Fruit fly (Drosophila melanogaster) whole organism, embryonic: Measurements from ENCODE around the gene CG7406.

ENCODE experiments used
- ATbp ChIP-seq: fragments of 200-800 bp; sonication (Bioruptor generic); optimal IDR thresholded peaks from 2 replicates; lab custom pipeline; 2017; ENCODE audit warnings: missing biosample characterization, mild to moderate bottlenecking, missing genetic modification characterization, missing genetic modification reagents
- Aef1 ChIP-seq: fragments of 200-800 bp; sonication (Bioruptor generic); IDR thresholded peaks from 3 replicates; pipeline ENCODE4 v1.3.6; 2022; ENCODE audit warnings: missing biosample characterization, missing genetic modification characterization
- Asciz ChIP-seq: fragments of 200-800 bp; sonication (Bioruptor generic); optimal IDR thresholded peaks from 2 replicates; lab custom pipeline; 2017; ENCODE audit warnings: missing biosample characterization, mild to moderate bottlenecking, missing genetic modification characterization, missing genetic modification reagents
- Atf-2 ChIP-seq: fragments of 200-800 bp; sonication (Bioruptor generic); optimal IDR thresholded peaks from 2 replicates; lab custom pipeline; 2016; ENCODE audit warnings: missing biosample characterization, missing genetic modification characterization
- CG10321 ChIP-seq: fragments of 200-800 bp; sonication (Bioruptor generic); IDR thresholded peaks from 2 replicates; pipeline ENCODE4 v1.3.6; 2022; ENCODE audit warnings: missing biosample characterization, missing genetic modification characterization
- CG11247 ChIP-seq: fragments of 200-800 bp; sonication (Bioruptor generic); IDR thresholded peaks from 2 replicates; pipeline ENCODE4 v1.3.6; 2022; ENCODE audit warnings: missing biosample characterization, missing genetic modification characterization
- CG13424 ChIP-seq: fragments of 200-800 bp; sonication (Bioruptor generic); optimal IDR thresholded peaks from 2 replicates; lab custom pipeline; 2019; ENCODE audit warnings: missing biosample characterization, mild to moderate bottlenecking, missing genetic modification characterization, moderate library complexity
- CG15073 ChIP-seq: fragments of 200-800 bp; sonication (Bioruptor generic); optimal IDR thresholded peaks from 2 replicates; lab custom pipeline; 2016; ENCODE audit warnings: missing biosample characterization, missing genetic modification characterization
- CG1603 ChIP-seq: fragments of 200-800 bp; sonication (Bioruptor generic); optimal IDR thresholded peaks from 2 replicates; lab custom pipeline; 2019; ENCODE audit warnings: missing biosample characterization, mild to moderate bottlenecking, missing genetic modification characterization, moderate library complexity
- CG16863 ChIP-seq: fragments of 200-800 bp; sonication (Bioruptor generic); optimal IDR thresholded peaks from 3 replicates; lab custom pipeline; 2016; ENCODE audit warnings: missing biosample characterization, missing genetic modification characterization
- CG2120 ChIP-seq: fragments of 200-800 bp; sonication (Bioruptor generic); optimal IDR thresholded peaks from 3 replicates; lab custom pipeline; 2016; ENCODE audit warnings: missing biosample characterization, missing genetic modification characterization
- CG34224 ChIP-seq: fragments of 200-800 bp; sonication (Bioruptor generic); IDR thresholded peaks from 3 replicates; pipeline ENCODE4 v1.3.6; 2022; ENCODE audit warnings: missing biosample characterization, missing genetic modification characterization; ENCODE audit not compliant: partially characterized antibody
- CG5245 ChIP-seq: fragments of 200-800 bp; sonication (Bioruptor generic); optimal IDR thresholded peaks from 3 replicates; lab custom pipeline; 2016; ENCODE audit warnings: missing biosample characterization, missing genetic modification characterization
- CG7271 ChIP-seq: fragments of 200-800 bp; sonication (Bioruptor generic); optimal IDR thresholded peaks from 2 replicates; lab custom pipeline; 2018; ENCODE audit warnings: missing biosample characterization, mild to moderate bottlenecking, missing genetic modification characterization, moderate library complexity
- CG7786 ChIP-seq: fragments of 200-800 bp; sonication (Bioruptor generic); optimal IDR thresholded peaks from 2 replicates; lab custom pipeline; 2016; ENCODE audit warnings: missing biosample characterization, missing genetic modification characterization
- CG9876 ChIP-seq: fragments of 200-800 bp; sonication (Bioruptor generic); optimal IDR thresholded peaks from 2 replicates; lab custom pipeline; 2016; ENCODE audit warnings: missing biosample characterization, missing genetic modification characterization
- Camta ChIP-seq: fragments of 200-800 bp; sonication (Bioruptor generic); optimal IDR thresholded peaks from 2 replicates; lab custom pipeline; 2016; ENCODE audit warnings: missing biosample characterization, missing genetic modification characterization
- D19B ChIP-seq: fragments of 200-800 bp; sonication (Bioruptor generic); optimal IDR thresholded peaks from 2 replicates; lab custom pipeline; 2017; ENCODE audit warnings: missing biosample characterization, mild to moderate bottlenecking, missing genetic modification characterization
- Dad ChIP-seq: fragments of 200-800 bp; sonication (Bioruptor generic); optimal IDR thresholded peaks from 3 replicates; lab custom pipeline; 2016; ENCODE audit warnings: missing biosample characterization, missing genetic modification characterization
- Drgx ChIP-seq: fragments of 200-800 bp; sonication (Bioruptor generic); IDR thresholded peaks from 2 replicates; pipeline ENCODE4 v1.3.6; 2022; ENCODE audit warnings: missing biosample characterization, missing genetic modification characterization
- Fer2 ChIP-seq: fragments of 200-800 bp; sonication (Bioruptor generic); optimal IDR thresholded peaks from 2 replicates; lab custom pipeline; 2018; ENCODE audit warnings: missing biosample characterization, mild to moderate bottlenecking, missing genetic modification characterization, moderate library complexity
- Gug ChIP-seq: fragments of 200-800 bp; sonication (Bioruptor generic); IDR thresholded peaks from 4 replicates; pipeline ENCODE4 v1.3.6; 2022; ENCODE audit warnings: missing biosample characterization, missing genetic modification characterization
- Hmx ChIP-seq: fragments of 200-800 bp; sonication (Bioruptor generic); optimal IDR thresholded peaks from 2 replicates; lab custom pipeline; 2016; ENCODE audit warnings: missing biosample characterization, missing genetic modification characterization
- Hr51 ChIP-seq, 2 experiments: fragments of 200-800 bp; sonication (Bioruptor generic); optimal IDR thresholded peaks; 2 replicates in 1 of 2; 3 replicates in 1 of 2; lab custom pipeline; 2016 to 2018; ENCODE audit warnings: missing biosample characterization in 2 of 2, missing genetic modification characterization in 2 of 2, mild to moderate bottlenecking in 1 of 2, moderate library complexity in 1 of 2
- Hsf ChIP-seq: fragments of 200-800 bp; sonication (Bioruptor generic); optimal IDR thresholded peaks from 3 replicates; lab custom pipeline; 2016; ENCODE audit warnings: missing biosample characterization, missing genetic modification characterization
- Kr ChIP-seq: fragments of 200-800 bp; sonication (Bioruptor generic); optimal IDR thresholded peaks from 2 replicates; lab custom pipeline; 2017; ENCODE audit warnings: missing biosample characterization, mild to moderate bottlenecking, missing genetic modification characterization
- Lpt ChIP-seq: fragments of >200 bp; optimal IDR thresholded peaks from 2 replicates; lab custom pipeline; 2018; ENCODE audit warnings: missing biosample characterization, missing genetic modification characterization
- Sry-β ChIP-seq: fragments of 200-800 bp; sonication (Bioruptor generic); optimal IDR thresholded peaks from 2 replicates; lab custom pipeline; 2018; ENCODE audit warnings: missing biosample characterization, mild to moderate bottlenecking, missing genetic modification characterization, moderate library complexity
- Usf ChIP-seq: fragments of 200-800 bp; sonication (Bioruptor generic); optimal IDR thresholded peaks from 2 replicates; lab custom pipeline; 2017; ENCODE audit warnings: missing genotype, missing biosample characterization, missing genetic modification characterization
- Vsx1 ChIP-seq: fragments of 200-800 bp; sonication (Bioruptor generic); optimal IDR thresholded peaks from 2 replicates; lab custom pipeline; 2017; ENCODE audit warnings: missing biosample characterization, mild to moderate bottlenecking, missing genetic modification characterization, missing genetic modification reagents
- ac ChIP-seq: fragments of 200-800 bp; sonication (Bioruptor generic); optimal IDR thresholded peaks from 3 replicates; lab custom pipeline; 2017; ENCODE audit warnings: missing biosample characterization, mild to moderate bottlenecking, missing genetic modification characterization
- ase ChIP-seq: fragments of 200-800 bp; sonication (Bioruptor generic); IDR thresholded peaks from 3 replicates; pipeline ENCODE4 v1.3.6; 2022; ENCODE audit warnings: missing biosample characterization, missing genetic modification characterization
- ash1 ChIP-seq: fragments of 200-800 bp; sonication (Bioruptor generic); optimal IDR thresholded peaks from 2 replicates; lab custom pipeline; 2018; ENCODE audit warnings: missing biosample characterization, mild to moderate bottlenecking, missing genetic modification characterization
- bsh ChIP-seq, 2 experiments: fragments of 200-800 bp; sonication (Bioruptor generic); optimal IDR thresholded peaks; 2 replicates each; lab custom pipeline; 2017 to 2018; ENCODE audit warnings: mild to moderate bottlenecking in 2 of 2, missing biosample characterization in 2 of 2, missing genetic modification characterization in 2 of 2, moderate library complexity in 1 of 2
- cwo ChIP-seq: fragments of 200-800 bp; sonication (Bioruptor generic); optimal IDR thresholded peaks from 3 replicates; lab custom pipeline; 2017; ENCODE audit warnings: missing biosample characterization, missing genetic modification characterization, mild to moderate bottlenecking, moderate library complexity, missing genetic modification reagents
- dimm ChIP-seq: fragments of 200-800 bp; sonication (Bioruptor generic); IDR thresholded peaks from 2 replicates; pipeline ENCODE4 v1.3.6; 2022; ENCODE audit warnings: missing biosample characterization, missing genetic modification characterization
- dm ChIP-seq: fragments of 200-800 bp; sonication (Bioruptor generic); optimal IDR thresholded peaks from 3 replicates; lab custom pipeline; 2016; ENCODE audit warnings: missing biosample characterization, missing genetic modification characterization
- dmrt11E ChIP-seq: fragments of 200-800 bp; sonication (Bioruptor generic); optimal IDR thresholded peaks from 3 replicates; lab custom pipeline; 2018; ENCODE audit warnings: missing biosample characterization, mild to moderate bottlenecking, missing genetic modification characterization, moderate library complexity
- dysf ChIP-seq: fragments of 200-800 bp; sonication (Bioruptor generic); IDR thresholded peaks from 3 replicates; pipeline ENCODE4 v1.3.6; 2022; ENCODE audit warnings: missing biosample characterization, missing genetic modification characterization
- emc ChIP-seq: fragments of 200-800 bp; sonication (Bioruptor generic); optimal IDR thresholded peaks from 2 replicates; lab custom pipeline; 2016; ENCODE audit warnings: missing biosample characterization, missing genetic modification characterization
- esg ChIP-seq: fragments of 200-800 bp; sonication (Bioruptor generic); conservative IDR thresholded peaks from 2 replicates; pipeline ENCODE4 v1.3.6; 2022; ENCODE audit warnings: missing biosample characterization, missing genetic modification characterization
- eyg ChIP-seq: fragments of 200-800 bp; sonication (Bioruptor generic); optimal IDR thresholded peaks from 3 replicates; lab custom pipeline; 2016; ENCODE audit warnings: missing biosample characterization, missing genetic modification characterization
- fd96Cb ChIP-seq: fragments of 200-800 bp; sonication (Bioruptor generic); optimal IDR thresholded peaks from 2 replicates; lab custom pipeline; 2018; ENCODE audit warnings: missing biosample characterization, mild to moderate bottlenecking, missing genetic modification characterization, moderate library complexity
- nmo ChIP-seq: fragments of 200-800 bp; sonication (Bioruptor generic); optimal IDR thresholded peaks from 2 replicates; lab custom pipeline; 2018; ENCODE audit warnings: missing biosample characterization, mild to moderate bottlenecking, missing genetic modification characterization, moderate library complexity
- pho ChIP-seq: fragments of 200-800 bp; sonication (Bioruptor generic); optimal IDR thresholded peaks from 2 replicates; lab custom pipeline; 2016; ENCODE audit warnings: missing biosample characterization, missing genetic modification characterization
- salm ChIP-seq: fragments of 200-800 bp; sonication (Bioruptor generic); optimal IDR thresholded peaks from 2 replicates; lab custom pipeline; 2018; ENCODE audit warnings: missing biosample characterization, mild to moderate bottlenecking, missing genetic modification characterization
- sens-2 ChIP-seq: fragments of 200-800 bp; sonication (Bioruptor generic); IDR thresholded peaks from 2 replicates; pipeline ENCODE4 v1.3.6; 2022; ENCODE audit warnings: missing biosample characterization, missing genetic modification characterization
- sna ChIP-seq: fragments of 200-800 bp; sonication (Bioruptor generic); IDR thresholded peaks from 2 replicates; pipeline ENCODE4 v1.3.6; 2022; ENCODE audit warnings: missing biosample characterization, missing genetic modification characterization; ENCODE audit not compliant: partially characterized antibody
- tx ChIP-seq: fragments of 200-800 bp; sonication (Bioruptor generic); optimal IDR thresholded peaks from 2 replicates; lab custom pipeline; 2016; ENCODE audit warnings: missing biosample characterization, missing genetic modification characterization
- unc-4 ChIP-seq: fragments of 200-800 bp; sonication (Bioruptor generic); IDR thresholded peaks from 2 replicates; pipeline ENCODE4 v1.3.6; 2022; ENCODE audit warnings: missing biosample characterization, missing genetic modification characterization; ENCODE audit not compliant: partially characterized antibody

The CG7406 gene

DNA sequence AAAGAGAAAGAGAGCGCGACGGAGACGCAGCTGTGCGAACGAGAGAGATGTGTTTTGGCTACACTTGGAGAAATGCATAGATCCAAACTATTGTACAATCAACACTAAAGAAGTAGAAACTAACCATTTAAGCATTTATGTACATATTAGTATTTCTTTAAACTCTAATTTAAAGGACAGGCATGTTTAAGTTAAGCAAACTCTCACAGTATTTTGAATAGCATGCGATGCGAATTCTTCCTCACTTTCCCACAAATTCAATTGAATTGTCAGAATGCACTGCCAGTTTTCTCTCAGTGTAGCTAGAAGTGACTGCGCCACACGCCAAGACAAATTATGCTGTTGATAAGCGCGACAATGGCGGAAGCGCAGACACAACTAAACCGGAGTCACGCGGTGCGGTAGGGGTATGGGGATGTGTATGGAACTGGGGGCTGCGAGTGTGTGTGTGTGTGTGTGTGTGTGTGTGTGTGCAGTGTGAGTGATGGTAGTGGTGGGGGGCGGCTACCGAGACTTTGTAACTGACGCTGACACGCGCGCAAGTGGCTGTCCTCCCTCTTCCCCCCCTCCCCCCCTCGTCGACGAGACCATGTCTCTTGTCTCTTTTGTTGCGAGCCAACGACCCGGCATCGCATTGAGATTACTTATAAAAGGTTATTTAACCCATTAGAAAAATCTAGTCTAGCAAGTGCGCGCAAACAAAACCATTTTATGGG is 29.5 kb downstream of the CG7406 start (continued):
- TF ChIP-seq Usf (GFP tag; lab: Kevin White, UChicago) (no peak), CG5245 (no peak), tx (no peak), eyg (GFP tag; lab: Kevin White, UChicago) (no peak), Vsx1 (GFP tag; lab: Kevin White, UChicago) (no peak), fd96Cb (tag; lab: Kevin White, UChicago) (peak; percentile 29), Dad (GFP tag; lab: Kevin White, UChicago) (no peak), ash1 (GFP tag; lab: Kevin White, UChicago) (no peak), dysf (GFP tag; lab: Robert Waterston, UW) (peak; percentile 65; the same call in 2 of the 3 replicates), D19B (GFP tag; lab: Kevin White, UChicago) (peak; percentile 8), emc (no peak), CG2120 (GFP tag; lab: Kevin White, UChicago) (peak; percentile 58), salm (tag; lab: Kevin White, UChicago) (no peak), Atf-2 (no peak), sna (GFP tag; lab: Robert Waterston, UW) (no peak), Asciz (GFP tag; lab: Kevin White, UChicago) (no peak), esg (GFP tag; lab: Robert Waterston, UW) (peak; percentile 52), sens-2 (GFP tag; lab: Robert Waterston, UW) (no peak), pho (GFP tag; lab: Kevin White, UChicago) (no peak), Hr51 (GFP tag; optimal IDR thresholded peaks at IDR 0.05; lab: Kevin White, UChicago) (peak in 1 of 2 experiments; percentile 49), CG7271 (tag; lab: Kevin White, UChicago) (no peak), Camta (GFP tag; lab: Kevin White, UChicago) (no peak), Aef1 (GFP tag; lab: Robert Waterston, UW) (no peak), CG15073 (no peak), dm (GFP tag; lab: Kevin White, UChicago) (no peak), Hmx (GFP tag; lab: Kevin White, UChicago) (no peak), ac (GFP tag; lab: Kevin White, UChicago) (no peak), CG9876 (GFP tag; lab: Kevin White, UChicago) (no peak), CG1603 (tag; lab: Kevin White, UChicago) (peak; percentile 61), Drgx (GFP tag; lab: Robert Waterston, UW) (0 out of 2 replicates have a peak, but pooled peaks have one; percentile 17), Lpt (GFP tag; lab: Kevin White, UChicago) (no peak), CG16863 (GFP tag; lab: Kevin White, UChicago) (peak; percentile 7), bsh (GFP tag; optimal IDR thresholded peaks at IDR 0.05; lab: Kevin White, UChicago) (peak in 1 of 2 experiments; percentile 36), ase (GFP tag; lab: Robert Waterston, UW) (no peak), dmrt11E (tag; lab: Kevin White, UChicago) (no peak), nmo (GFP tag; lab: Kevin White, UChicago) (peak; percentile 69), Sry-β (GFP tag; lab: Kevin White, UChicago) (no peak), CG10321 (GFP tag; lab: Robert Waterston, UW) (no peak), Kr (GFP tag; lab: Kevin White, UChicago) (no peak), Hsf (GFP tag; lab: Kevin White, UChicago) (peak; percentile 23), CG13424 (tag; lab: Kevin White, UChicago) (peak; percentile 50), CG34224 (GFP tag; lab: Robert Waterston, UW) (no peak), dimm (no peak), Gug (GFP tag; lab: Robert Waterston, UW) (0 out of 4 replicates have a peak, but pooled peaks have one; percentile 10), unc-4 (GFP tag; lab: Robert Waterston, UW) (no peak), cwo (GFP tag; lab: Kevin White, UChicago) (peak; percentile 3), CG11247 (GFP tag; lab: Robert Waterston, UW) (no peak), CG7786 (GFP tag; lab: Kevin White, UChicago) (no peak), ATbp (GFP tag; lab: Kevin White, UChicago) (peak; percentile 24), Fer2 (tag; lab: Kevin White, UChicago) (no peak)
